Worm (Caenorhabditis elegans) whole organism, young adult: Measurements from ENCODE around the gene ZK1248.20.

ENCODE experiments used
- C06A6.2 ChIP-seq: fragments of 200-800 bp; sonication (Bioruptor generic); conservative IDR thresholded peaks from 2 replicates; pipeline ENCODE4 v1.3.6; 2022; ENCODE audit warnings: missing genetic modification characterization, missing compliant biosample characterization
- C17E4.6 ChIP-seq: fragments of 200-800 bp; sonication (Bioruptor generic); IDR thresholded peaks from 2 replicates; pipeline ENCODE4 v1.3.6; 2022; ENCODE audit warnings: missing genetic modification reagents, missing genetic modification characterization, missing compliant biosample characterization
- F23B12.7 ChIP-seq: sonication (generic microtip); optimal IDR thresholded peaks from 2 replicates; lab custom pipeline; 2017; ENCODE audit warnings: missing genetic modification characterization, mild to moderate bottlenecking, missing compliant biosample characterization, antibody characterized with exemption, moderate library complexity; ENCODE audit not compliant: insufficient read depth
- F49E8.2 ChIP-seq: sonication (generic microtip); optimal IDR thresholded peaks from 3 replicates; lab custom pipeline; 2017; ENCODE audit warnings: missing genetic modification characterization, mild to moderate bottlenecking, missing compliant biosample characterization, antibody characterized with exemption, moderate library complexity; ENCODE audit not compliant: insufficient read depth
- F52B5.7 ChIP-seq: sonication (generic microtip); optimal IDR thresholded peaks from 2 replicates; lab custom pipeline; 2016; ENCODE audit warnings: mild to moderate bottlenecking, missing genetic modification characterization, missing compliant biosample characterization
- F57C9.4 ChIP-seq: sonication (generic microtip); optimal IDR thresholded peaks from 2 replicates; lab custom pipeline; 2017; ENCODE audit warnings: mild to moderate bottlenecking, missing genetic modification characterization, missing compliant biosample characterization
- K12H6.12 ChIP-seq: fragments of 200-800 bp; sonication (Bioruptor generic); optimal IDR thresholded peaks from 2 replicates; lab custom pipeline; 2018; ENCODE audit warnings: mild to moderate bottlenecking, missing genetic modification characterization, missing compliant biosample characterization
- T07F8.4 ChIP-seq: sonication (generic microtip); optimal IDR thresholded peaks from 2 replicates; lab custom pipeline; 2016; ENCODE audit warnings: mild to moderate bottlenecking, missing genetic modification characterization, moderate library complexity, missing compliant biosample characterization
- Y67H2A.10 ChIP-seq: fragments of 200-800 bp; sonication (Bioruptor generic); conservative IDR thresholded peaks from 2 replicates; pipeline ENCODE4 v1.3.6; 2022; ENCODE audit warnings: missing genetic modification reagents, missing genetic modification characterization, missing compliant biosample characterization
- aptf-3 ChIP-seq: fragments of 200-800 bp; sonication (Bioruptor generic); IDR thresholded peaks from 2 replicates; pipeline ENCODE4 v1.3.6; 2022; ENCODE audit warnings: missing genetic modification characterization, missing compliant biosample characterization
- atf-7 ChIP-seq: sonication (generic microtip); optimal IDR thresholded peaks from 2 replicates; lab custom pipeline; 2017; ENCODE audit warnings: mild to moderate bottlenecking, missing genetic modification characterization, missing compliant biosample characterization
- bed-1 ChIP-seq: fragments of 200-800 bp; sonication (Bioruptor generic); IDR thresholded peaks from 2 replicates; pipeline ENCODE4 v1.3.6; 2022; ENCODE audit warnings: missing genetic modification reagents, missing genetic modification characterization, missing compliant biosample characterization
- cebp-1 ChIP-seq, 2 experiments: fragments of 200-800 bp in 1 of 2; sonication (Bioruptor generic) in 1 of 2; sonication (generic microtip) in 1 of 2; IDR thresholded peaks in 1 of 2; optimal IDR thresholded peaks in 1 of 2; 2 replicates each; pipeline versions ENCODE4 v1.3.6 to Lab custom; 2017 to 2022; ENCODE audit warnings: missing compliant biosample characterization in 2 of 2, missing genetic modification characterization in 2 of 2, mild to moderate bottlenecking in 1 of 2, missing genetic modification reagents in 1 of 2, moderate library complexity in 1 of 2
- cebp-2 ChIP-seq: fragments of 200-800 bp; sonication (Bioruptor generic); IDR thresholded peaks from 2 replicates; pipeline ENCODE4 v1.3.6; 2022; ENCODE audit warnings: missing genetic modification characterization, missing compliant biosample characterization
- ceh-27 ChIP-seq: fragments of 200-800 bp; sonication (Bioruptor generic); optimal IDR thresholded peaks from 2 replicates; lab custom pipeline; 2018; ENCODE audit warnings: mild to moderate bottlenecking, missing genetic modification characterization, moderate library complexity, missing compliant biosample characterization
- ceh-58 ChIP-seq: fragments of 200-800 bp; sonication (Bioruptor generic); IDR thresholded peaks from 2 replicates; pipeline ENCODE4 v1.3.6; 2022; ENCODE audit warnings: missing genetic modification characterization, missing compliant biosample characterization
- die-1 ChIP-seq: sonication (generic microtip); optimal IDR thresholded peaks from 2 replicates; lab custom pipeline; 2016; ENCODE audit warnings: missing genotype, mild to moderate bottlenecking, missing genetic modification characterization, missing compliant biosample characterization
- dox-1 ChIP-seq: fragments of 200-800 bp; sonication (Bioruptor generic); IDR thresholded peaks from 2 replicates; pipeline ENCODE4 v1.3.6; 2022; ENCODE audit warnings: missing genetic modification reagents, missing genetic modification characterization, missing compliant biosample characterization
- egl-44 ChIP-seq: fragments of 200-800 bp; sonication (Bioruptor generic); IDR thresholded peaks from 2 replicates; pipeline ENCODE4 v1.3.6; 2022; ENCODE audit warnings: missing genetic modification reagents, missing genetic modification characterization, missing compliant biosample characterization
- ekl-4 ChIP-seq: fragments of 200-800 bp; sonication (Bioruptor generic); IDR thresholded peaks from 2 replicates; pipeline ENCODE4 v1.3.6; 2022; ENCODE audit warnings: missing genetic modification reagents, missing genetic modification characterization, missing compliant biosample characterization
- ets-4 ChIP-seq: fragments of 200-800 bp; sonication (Bioruptor generic); optimal IDR thresholded peaks from 2 replicates; lab custom pipeline; 2018; ENCODE audit warnings: mild to moderate bottlenecking, missing genetic modification characterization, missing compliant biosample characterization
- gei-17 ChIP-seq: fragments of 200-800 bp; sonication (Bioruptor generic); optimal IDR thresholded peaks from 2 replicates; lab custom pipeline; 2018; ENCODE audit warnings: mild to moderate bottlenecking, missing genetic modification characterization, missing compliant biosample characterization
- hlh-26 ChIP-seq: fragments of 200-800 bp; sonication (Bioruptor generic); conservative IDR thresholded peaks from 2 replicates; pipeline ENCODE4 v1.3.6; 2022; ENCODE audit warnings: missing genetic modification reagents, missing genetic modification characterization, missing compliant biosample characterization
- hmg-1.2 ChIP-seq: fragments of 200-800 bp; sonication (Bioruptor generic); IDR thresholded peaks from 2 replicates; pipeline ENCODE4 v1.3.6; 2022; ENCODE audit warnings: missing genetic modification reagents, missing genetic modification characterization, missing compliant biosample characterization
- hsf-1 ChIP-seq: fragments of 200-800 bp; sonication (Bioruptor generic); IDR thresholded peaks from 2 replicates; pipeline ENCODE4 v1.3.6; 2022; ENCODE audit warnings: missing genetic modification reagents, missing genetic modification characterization, missing compliant biosample characterization
- let-526 ChIP-seq: fragments of 200-800 bp; sonication (Bioruptor generic); IDR thresholded peaks from 2 replicates; pipeline ENCODE4 v1.3.6; 2022; ENCODE audit warnings: missing genetic modification reagents, missing genetic modification characterization, missing compliant biosample characterization
- lin-40 ChIP-seq: sonication (generic microtip); optimal IDR thresholded peaks from 2 replicates; lab custom pipeline; 2016; ENCODE audit warnings: missing genetic modification characterization, mild to moderate bottlenecking, missing compliant biosample characterization, missing genotype, missing genetic modification reagents
- mcd-1 ChIP-seq: fragments of 200-800 bp; sonication (Bioruptor generic); IDR thresholded peaks from 2 replicates; pipeline ENCODE4 v1.3.6; 2022; ENCODE audit warnings: missing genetic modification reagents, missing genetic modification characterization, missing compliant biosample characterization
- nfya-1 ChIP-seq: sonication (generic microtip); optimal IDR thresholded peaks from 2 replicates; lab custom pipeline; 2017; ENCODE audit warnings: antibody characterized with exemption, missing compliant biosample characterization, missing genetic modification characterization, borderline replicate concordance; ENCODE audit not compliant: insufficient read depth
- nhr-80 ChIP-seq: sonication (generic microtip); optimal IDR thresholded peaks from 2 replicates; lab custom pipeline; 2016; ENCODE audit warnings: missing genetic modification characterization, missing compliant biosample characterization
- nhr-90 ChIP-seq: sonication (generic microtip); optimal IDR thresholded peaks from 2 replicates; lab custom pipeline; 2016; ENCODE audit warnings: missing genotype, mild to moderate bottlenecking, missing genetic modification characterization, missing compliant biosample characterization
- pbrm-1 ChIP-seq: fragments of 200-800 bp; sonication (Bioruptor generic); IDR thresholded peaks from 2 replicates; pipeline ENCODE4 v1.3.6; 2022; ENCODE audit warnings: missing genetic modification reagents, missing genetic modification characterization, missing compliant biosample characterization
- snpc-1.1 ChIP-seq: sonication (generic microtip); optimal IDR thresholded peaks from 2 replicates; lab custom pipeline; 2017; ENCODE audit warnings: missing genetic modification characterization, mild to moderate bottlenecking, missing compliant biosample characterization, antibody characterized with exemption, moderate library complexity, missing genotype, missing genetic modification reagents; ENCODE audit not compliant: insufficient read depth
- snpc-1.3 ChIP-seq: sonication (generic microtip); optimal IDR thresholded peaks from 2 replicates; lab custom pipeline; 2017; ENCODE audit warnings: missing genetic modification characterization, mild to moderate bottlenecking, missing compliant biosample characterization, antibody characterized with exemption, moderate library complexity, missing genotype, missing genetic modification reagents; ENCODE audit not compliant: insufficient read depth
- snpc-3.4 ChIP-seq: sonication (generic microtip); optimal IDR thresholded peaks from 2 replicates; lab custom pipeline; 2017; ENCODE audit warnings: missing genetic modification characterization, mild to moderate bottlenecking, missing compliant biosample characterization, antibody characterized with exemption, moderate library complexity, missing genotype, missing genetic modification reagents
- snpc-4 ChIP-seq, 5 experiments: fragments of 150-350 bp in 1 of 5; sonication (generic microtip) in 4 of 5; optimal IDR thresholded peaks; 2 replicates each; lab custom pipeline; 2014 to 2018; ENCODE audit warnings: missing genetic modification characterization in 5 of 5, missing biosample characterization in 3 of 5, antibody characterized with exemption in 2 of 5, mild to moderate bottlenecking in 2 of 5, missing compliant biosample characterization in 2 of 5, missing genotype in 2 of 5, moderate library complexity in 2 of 5, missing genetic modification reagents in 1 of 5
- tbp1 ChIP-seq: fragments of 200-800 bp; sonication (Bioruptor generic); optimal IDR thresholded peaks from 2 replicates; lab custom pipeline; 2018; ENCODE audit warnings: mild to moderate bottlenecking, missing genetic modification characterization, missing compliant biosample characterization
- zfh-2 ChIP-seq: fragments of 200-800 bp; sonication (Bioruptor generic); conservative IDR thresholded peaks from 2 replicates; pipeline ENCODE4 v1.3.6; 2022; ENCODE audit warnings: missing genetic modification reagents, missing genetic modification characterization, missing compliant biosample characterization
- ztf-3 ChIP-seq: fragments of 200-800 bp; sonication (Bioruptor generic); optimal IDR thresholded peaks from 2 replicates; lab custom pipeline; 2018; ENCODE audit warnings: mild to moderate bottlenecking, missing genetic modification characterization, missing compliant biosample characterization

The ZK1248.20 gene

ce11 chrII:5792490-5792889 lies 24.0 kb upstream of the ZK1248.20 start, which contains the start of gene K05F1.14:
TSS of gene K05F1.14 (minus strand) at chrII:5792590.
- TF ChIP-seq nfya-1 (tag; lab: Kevin White, UChicago): no peak
- TF ChIP-seq cebp-1 (GFP tag; IDR thresholded peaks at IDR 0.05; lab: Robert Waterston, UW): no peak
- no peak for TF ChIP-seq cebp-1 (tag; optimal IDR thresholded peaks at IDR 0.05; lab: Kevin White, UChicago)
- no peak for TF ChIP-seq ceh-27 (GFP tag; lab: Kevin White, UChicago)
- no peak for TF ChIP-seq K12H6.12 (tag; lab: Kevin White, UChicago)
- no peak for TF ChIP-seq F23B12.7 (tag; lab: Kevin White, UChicago)
- no peak for TF ChIP-seq dox-1 (GFP tag; lab: Robert Waterston, UW)
- no peak for TF ChIP-seq snpc-1.3 (tag; lab: Kevin White, UChicago)
- TF ChIP-seq gei-17 (GFP tag; lab: Kevin White, UChicago): no peak
- TF ChIP-seq pbrm-1 (GFP tag; lab: Robert Waterston, UW): no peak
- no peak for TF ChIP-seq Y67H2A.10
- no peak for TF ChIP-seq F52B5.7 (tag; lab: Kevin White, UChicago)
- TF ChIP-seq die-1 (tag; lab: Kevin White, UChicago): no peak
- no peak for TF ChIP-seq aptf-3 (GFP tag; lab: Robert Waterston, UW)
- TF ChIP-seq T07F8.4 (tag; lab: Kevin White, UChicago): no peak
- TF ChIP-seq hmg-1.2: no peak
- no peak for TF ChIP-seq ztf-3
- TF ChIP-seq nhr-80 (tag; lab: Kevin White, UChicago): no peak
- no peak for TF ChIP-seq snpc-3.4 (tag; lab: Kevin White, UChicago)
- no peak for TF ChIP-seq ets-4 (GFP tag; lab: Kevin White, UChicago)
- no peak for TF ChIP-seq F49E8.2 (tag; lab: Kevin White, UChicago)

- TF ChIP-seq zfh-2 (GFP tag; lab: Robert Waterston, UW) (no peak), C06A6.2 (GFP tag; lab: Robert Waterston, UW) (no peak), aptf-3 (GFP tag; lab: Robert Waterston, UW) (no peak), gei-17 (GFP tag; lab: Kevin White, UChicago) (no peak), cebp-2 (GFP tag; lab: Robert Waterston, UW) (no peak), egl-44 (GFP tag; lab: Robert Waterston, UW) (no peak)
Observed at ce11 chrII:5794195-5794594, 22.3 kb upstream of the ZK1248.20 start, which contains the start of gene acdh-8. TSS of gene acdh-8 (plus strand) at chrII:5794495.

DNA sequence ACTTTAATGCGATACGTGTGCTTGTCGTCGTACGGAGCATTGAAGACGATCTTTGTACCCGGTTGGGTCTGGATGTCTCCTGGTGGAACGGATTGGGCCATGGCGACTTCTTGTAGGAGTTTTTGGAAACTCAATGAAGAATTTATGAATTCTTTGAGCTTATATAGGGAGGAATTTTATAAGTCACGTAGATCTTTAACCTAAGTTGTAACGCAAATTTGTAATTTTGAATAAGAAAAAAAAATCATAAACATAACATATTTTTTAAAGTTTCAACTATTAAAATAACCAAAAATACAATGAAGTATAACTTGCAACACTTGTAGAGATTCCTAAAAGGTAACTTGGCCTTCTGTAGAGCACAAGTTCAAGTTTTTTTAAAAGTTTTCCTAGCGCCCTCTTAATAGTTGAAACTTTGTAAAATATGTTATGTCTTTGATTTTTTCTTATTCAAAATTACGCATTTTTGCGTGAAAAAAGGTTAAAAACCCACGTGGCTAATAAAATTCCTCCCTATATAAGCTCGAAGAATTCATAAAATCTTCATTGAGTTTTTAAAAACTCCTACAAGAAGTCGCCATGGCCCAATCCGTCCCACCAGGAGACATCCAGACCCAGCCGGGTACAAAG lies 19.0 kb upstream of the ZK1248.20 start, which contains the start of the genes msp-63 and msp-142:
msp-63 (minus strand) TSS at position 101 of the 630 bp plus-strand sequence.
msp-142 (plus strand) TSS at position 580 of the 630 bp plus-strand sequence.
- TF ChIP-seq hsf-1 (no peak), hlh-26 (GFP tag; lab: Robert Waterston, UW) (no peak), mcd-1 (no peak), let-526 (no peak), ekl-4 (GFP tag; lab: Robert Waterston, UW) (no peak), nhr-90 (no peak), ets-4 (GFP tag; lab: Kevin White, UChicago) (no peak), tbp1 (GFP tag; lab: Kevin White, UChicago) (no peak), lin-40 (no peak), F57C9.4 (no peak), ceh-58 (GFP tag; lab: Robert Waterston, UW) (no peak), snpc-1.1 (tag; lab: Kevin White, UChicago) (no peak), snpc-4 (GFP tag; optimal IDR thresholded peaks at IDR 0.05; lab: Kevin White, UChicago) (no peak), snpc-4 (tag; optimal IDR thresholded peaks at IDR 0.05; lab: Kevin White, UChicago) (no peak), atf-7 (tag; lab: Kevin White, UChicago) (no peak), C17E4.6 (GFP tag; lab: Robert Waterston, UW) (no peak), bed-1 (GFP tag; lab: Robert Waterston, UW) (no peak)
